Worm (Caenorhabditis elegans) whole organism, L4 larva: ENCODE data around the gene gpx-2.

ENCODE experiments used
- F37D6.2 ChIP-seq: sonication (generic microtip); optimal IDR thresholded peaks from 2 replicates; lab custom pipeline; 2016; ENCODE audit warnings: mild to moderate bottlenecking, missing genetic modification characterization, missing compliant biosample characterization
- R02D3.7 ChIP-seq: fragments of 150-350 bp; sonication (generic microtip); optimal IDR thresholded peaks from 3 replicates; lab custom pipeline; 2014; ENCODE audit warnings: missing biosample characterization, missing genetic modification characterization
- T26A8.4 ChIP-seq: fragments of 200-800 bp; sonication (Bioruptor generic); IDR thresholded peaks from 2 replicates; pipeline ENCODE4 v1.3.6; 2022; ENCODE audit warnings: missing genetic modification characterization, missing compliant biosample characterization
- Y5F2A.4 ChIP-seq: fragments of 200-800 bp; sonication (Bioruptor generic); optimal IDR thresholded peaks from 2 replicates; lab custom pipeline; 2018; ENCODE audit warnings: mild to moderate bottlenecking, missing genetic modification characterization, missing compliant biosample characterization
- Y75B8A.6 ChIP-seq: fragments of 200-800 bp; sonication (Bioruptor generic); IDR thresholded peaks from 2 replicates; pipeline ENCODE4 v1.3.6; 2022; ENCODE audit warnings: missing genetic modification reagents, missing genetic modification characterization, missing compliant biosample characterization
- aha-1 ChIP-seq: fragments of 150-350 bp; peaks from one replicate; lab custom pipeline; 2014; ENCODE audit warnings: missing biosample characterization, missing genetic modification characterization
- arid-1 ChIP-seq: fragments of 200-800 bp; sonication (Bioruptor generic); conservative IDR thresholded peaks from 2 replicates; pipeline ENCODE4 v1.3.6; 2022; ENCODE audit warnings: missing genetic modification reagents, missing genetic modification characterization, missing compliant biosample characterization
- attf-4 ChIP-seq: sonication (generic microtip); optimal IDR thresholded peaks from 3 replicates; lab custom pipeline; 2017; ENCODE audit warnings: missing biosample characterization, missing genetic modification characterization
- ceh-44 ChIP-seq: fragments of 200-800 bp; sonication (Bioruptor generic); IDR thresholded peaks from 2 replicates; pipeline ENCODE4 v1.3.6; 2022; ENCODE audit warnings: missing genetic modification reagents, missing genetic modification characterization, missing compliant biosample characterization
- ctbp-1 ChIP-seq: fragments of 200-800 bp; sonication (Bioruptor generic); IDR thresholded peaks from 2 replicates; pipeline ENCODE4 v1.3.6; 2022; ENCODE audit warnings: missing genetic modification reagents, missing genetic modification characterization, missing compliant biosample characterization
- daf-19 ChIP-seq: fragments of 200-800 bp; sonication (Bioruptor generic); conservative IDR thresholded peaks from 2 replicates; pipeline ENCODE4 v1.3.6; 2022; ENCODE audit warnings: missing genetic modification characterization, missing compliant biosample characterization
- daf-8 ChIP-seq: fragments of 200-800 bp; sonication (Bioruptor generic); IDR thresholded peaks from 2 replicates; pipeline ENCODE4 v1.3.6; 2022; ENCODE audit warnings: missing genetic modification characterization, missing compliant biosample characterization
- dmd-6 ChIP-seq: fragments of 200-800 bp; sonication (Bioruptor generic); IDR thresholded peaks from 2 replicates; pipeline ENCODE4 v1.3.6; 2022; ENCODE audit warnings: missing genetic modification reagents, missing genetic modification characterization, missing compliant biosample characterization
- dmd-8 ChIP-seq: fragments of 200-800 bp; sonication (Bioruptor generic); IDR thresholded peaks from 2 replicates; pipeline ENCODE4 v1.3.6; 2022; ENCODE audit warnings: missing genetic modification characterization, missing compliant biosample characterization
- dmd-9 ChIP-seq: fragments of 200-800 bp; sonication (Bioruptor generic); IDR thresholded peaks from 2 replicates; pipeline ENCODE4 v1.3.6; 2022; ENCODE audit warnings: missing genetic modification reagents, missing genetic modification characterization, missing compliant biosample characterization
- duxl-1 ChIP-seq: sonication (generic microtip); optimal IDR thresholded peaks from 2 replicates; lab custom pipeline; 2016; ENCODE audit warnings: mild to moderate bottlenecking, missing genetic modification characterization, moderate library complexity, missing compliant biosample characterization; ENCODE audit not compliant: poor library complexity
- dve-1 ChIP-seq: sonication (generic microtip); optimal IDR thresholded peaks from 2 replicates; lab custom pipeline; 2017; ENCODE audit warnings: antibody characterized with exemption, mild to moderate bottlenecking, missing genetic modification characterization, missing compliant biosample characterization; ENCODE audit not compliant: insufficient read depth
- egl-27 ChIP-seq: sonication (generic microtip); optimal IDR thresholded peaks from 3 replicates; lab custom pipeline; 2017; ENCODE audit warnings: missing biosample characterization, missing genetic modification reagents, missing genetic modification characterization
- egl-43 ChIP-seq: fragments of 200-800 bp; sonication (Bioruptor generic); IDR thresholded peaks from 2 replicates; pipeline ENCODE4 v1.3.6; 2022; ENCODE audit warnings: missing genetic modification reagents, missing genetic modification characterization, missing compliant biosample characterization
- fkh-10 ChIP-seq: fragments of 150-350 bp; optimal IDR thresholded peaks from 2 replicates; lab custom pipeline; 2014; ENCODE audit warnings: missing biosample characterization, missing genetic modification reagents, missing genetic modification characterization
- hlh-11 ChIP-seq: fragments of 200-800 bp; sonication (Bioruptor generic); optimal IDR thresholded peaks from 2 replicates; lab custom pipeline; 2018; ENCODE audit warnings: mild to moderate bottlenecking, missing genetic modification characterization, missing compliant biosample characterization
- lim-7 ChIP-seq: fragments of 200-800 bp; sonication (Bioruptor generic); IDR thresholded peaks from 2 replicates; pipeline ENCODE4 v1.3.6; 2022; ENCODE audit warnings: missing genetic modification characterization, missing compliant biosample characterization
- lin-1 ChIP-seq: fragments of 200-800 bp; sonication (Bioruptor generic); IDR thresholded peaks from 2 replicates; pipeline ENCODE4 v1.3.6; 2022; ENCODE audit warnings: missing genetic modification reagents, missing genetic modification characterization, missing compliant biosample characterization
- lin-15B ChIP-seq: fragments of 150-350 bp; sonication (generic microtip); optimal IDR thresholded peaks from 3 replicates; lab custom pipeline; 2014; ENCODE audit warnings: missing biosample characterization, missing genetic modification characterization
- lin-29 ChIP-seq: fragments of 200-800 bp; sonication (Bioruptor generic); IDR thresholded peaks from 2 replicates; pipeline ENCODE4 v1.3.6; 2022; ENCODE audit warnings: missing genetic modification reagents, missing genetic modification characterization, missing compliant biosample characterization
- lin-38 ChIP-seq: fragments of 200-800 bp; sonication (Bioruptor generic); IDR thresholded peaks from 2 replicates; pipeline ENCODE4 v1.3.6; 2022; ENCODE audit warnings: missing genetic modification reagents, missing genetic modification characterization, missing compliant biosample characterization
- mdl-1 ChIP-seq, 2 experiments: fragments of 150-350 bp in 1 of 2; sonication (generic microtip) in 1 of 2; optimal IDR thresholded peaks; 2 replicates each; lab custom pipeline; 2014 to 2017; ENCODE audit warnings: missing biosample characterization in 2 of 2, missing genetic modification characterization in 2 of 2
- mep-1 ChIP-seq: fragments of 150-350 bp; sonication (generic microtip); optimal IDR thresholded peaks from 3 replicates; lab custom pipeline; 2014; ENCODE audit warnings: missing biosample characterization, missing genetic modification characterization
- mes-2 ChIP-seq: sonication (generic microtip); optimal IDR thresholded peaks from 2 replicates; lab custom pipeline; 2016; ENCODE audit warnings: missing genotype, mild to moderate bottlenecking, missing genetic modification characterization, missing compliant biosample characterization; ENCODE audit not compliant: poor library complexity, severe bottlenecking
- mxl-3 ChIP-seq: fragments of 200-800 bp; sonication (Bioruptor generic); optimal IDR thresholded peaks from 2 replicates; lab custom pipeline; 2018; ENCODE audit warnings: mild to moderate bottlenecking, missing genetic modification characterization, missing compliant biosample characterization
- nhr-10 ChIP-seq: fragments of 150-350 bp; optimal IDR thresholded peaks from 2 replicates; lab custom pipeline; 2014; ENCODE audit warnings: missing biosample characterization, missing genetic modification characterization
- nhr-11 ChIP-seq: fragments of 150-350 bp; optimal IDR thresholded peaks from 2 replicates; lab custom pipeline; 2014; ENCODE audit warnings: missing biosample characterization, missing genetic modification characterization
- nhr-111 ChIP-seq: fragments of 200-800 bp; sonication (Bioruptor generic); optimal IDR thresholded peaks from 2 replicates; lab custom pipeline; 2018; ENCODE audit warnings: mild to moderate bottlenecking, missing genetic modification characterization, missing compliant biosample characterization
- nhr-42 ChIP-seq: fragments of 200-800 bp; sonication (Bioruptor generic); IDR thresholded peaks from 2 replicates; pipeline ENCODE4 v1.3.6; 2022; ENCODE audit warnings: missing genetic modification characterization, missing compliant biosample characterization
- nhr-48 ChIP-seq: sonication (generic microtip); optimal IDR thresholded peaks from 2 replicates; lab custom pipeline; 2016; ENCODE audit warnings: mild to moderate bottlenecking, missing genetic modification characterization, missing compliant biosample characterization
- nhr-6 ChIP-seq: fragments of 150-350 bp; optimal IDR thresholded peaks from 2 replicates; lab custom pipeline; 2014; ENCODE audit warnings: missing biosample characterization, missing genetic modification characterization
- nhr-77 ChIP-seq: fragments of 150-350 bp; optimal IDR thresholded peaks from 2 replicates; lab custom pipeline; 2014; ENCODE audit warnings: missing biosample characterization, missing genetic modification characterization
- pqm-1 ChIP-seq: sonication (generic microtip); optimal IDR thresholded peaks from 2 replicates; lab custom pipeline; 2017; ENCODE audit warnings: missing biosample characterization, missing genetic modification characterization
- rbr-2 ChIP-seq: sonication (generic microtip); optimal IDR thresholded peaks from 2 replicates; lab custom pipeline; 2016; ENCODE audit warnings: missing genotype, missing genetic modification characterization, missing compliant biosample characterization
- saeg-2 ChIP-seq: fragments of 200-800 bp; sonication (Bioruptor generic); IDR thresholded peaks from 2 replicates; pipeline ENCODE4 v1.3.6; 2022; ENCODE audit warnings: missing genetic modification reagents, missing genetic modification characterization, missing compliant biosample characterization
- snpc-1.2 ChIP-seq: fragments of 200-800 bp; sonication (Bioruptor generic); IDR thresholded peaks from 2 replicates; pipeline ENCODE4 v1.3.6; 2022; ENCODE audit warnings: missing genetic modification reagents, missing genetic modification characterization, missing compliant biosample characterization
- spr-1 ChIP-seq: sonication (generic microtip); optimal IDR thresholded peaks from 2 replicates; lab custom pipeline; 2016; ENCODE audit warnings: mild to moderate bottlenecking, missing genetic modification characterization, missing compliant biosample characterization
- spr-3 ChIP-seq: fragments of 200-800 bp; sonication (Bioruptor generic); optimal IDR thresholded peaks from 2 replicates; lab custom pipeline; 2018; ENCODE audit warnings: mild to moderate bottlenecking, missing genetic modification characterization, missing compliant biosample characterization
- unc-62 ChIP-seq, 3 experiments: fragments of 150-350 bp in 1 of 3; sonication (generic microtip); optimal IDR thresholded peaks in 2 of 3; peaks in 1 of 3; 1 replicate in 1 of 3; 2 replicates in 2 of 3; lab custom pipeline; 2014 to 2017; ENCODE audit warnings: missing biosample characterization in 3 of 3, missing genetic modification characterization in 3 of 3, missing genetic modification reagents in 3 of 3, missing genotype in 1 of 3
- zag-1 ChIP-seq: fragments of 150-350 bp; optimal IDR thresholded peaks from 2 replicates; lab custom pipeline; 2014; ENCODE audit warnings: missing biosample characterization, missing genetic modification characterization
- zfp-2 ChIP-seq: sonication (generic microtip); optimal IDR thresholded peaks from 2 replicates; lab custom pipeline; 2016; ENCODE audit warnings: mild to moderate bottlenecking, missing genetic modification characterization, missing compliant biosample characterization
- zfp-3 ChIP-seq: fragments of 200-800 bp; sonication (Bioruptor generic); conservative IDR thresholded peaks from 2 replicates; pipeline ENCODE4 v1.3.6; 2022; ENCODE audit warnings: missing genetic modification reagents, missing genetic modification characterization, missing compliant biosample characterization
- zip-11 ChIP-seq: fragments of 200-800 bp; sonication (Bioruptor generic); IDR thresholded peaks from 2 replicates; pipeline ENCODE4 v1.3.6; 2022; ENCODE audit warnings: missing genetic modification characterization, missing compliant biosample characterization
- zip-2 ChIP-seq: fragments of 150-350 bp; optimal IDR thresholded peaks from 2 replicates; lab custom pipeline; 2014; ENCODE audit warnings: missing biosample characterization, missing genetic modification characterization
- ztf-7 ChIP-seq: fragments of 150-350 bp; optimal IDR thresholded peaks from 2 replicates; lab custom pipeline; 2014; ENCODE audit warnings: missing biosample characterization, missing genetic modification characterization

The gpx-2 gene

ce11 chrII:14822419-14822818 is 44.1 kb upstream of the gpx-2 start (continued):
- TF ChIP-seq hlh-11 (tag; lab: Kevin White, UChicago) (peak; percentile 88), zfp-2 (tag; lab: Kevin White, UChicago) (no peak), fkh-10 (GFP tag; lab: Kevin White, UChicago) (no peak), nhr-42 (GFP tag; lab: Robert Waterston, UW) (peak; percentile 79), nhr-48 (tag; lab: Kevin White, UChicago) (peak; percentile 64), mxl-3 (GFP tag; lab: Kevin White, UChicago) (peak; percentile 82), dve-1 (tag; lab: Kevin White, UChicago) (peak; percentile 88), ctbp-1 (GFP tag; lab: Robert Waterston, UW) (no peak), egl-27 (tag; lab: Kevin White, UChicago) (no peak), spr-3 (GFP tag; lab: Kevin White, UChicago) (no peak), Y5F2A.4 (GFP tag; lab: Kevin White, UChicago) (no peak), daf-19 (GFP tag; lab: Robert Waterston, UW) (no peak), daf-8 (GFP tag; lab: Robert Waterston, UW) (no peak), nhr-6 (tag; lab: Kevin White, UChicago) (peak; percentile 39), unc-62 (GFP tag; optimal IDR thresholded peaks at IDR 0.05 in 1 of 2; lab: Kevin White, UChicago) (no peak), unc-62 (tag; optimal IDR thresholded peaks at IDR 0.05; lab: Kevin White, UChicago) (no peak), attf-4 (tag; lab: Kevin White, UChicago) (no peak), zag-1 (tag; lab: Kevin White, UChicago) (no peak)

- no peak for TF ChIP-seq ztf-7 (tag; lab: Kevin White, UChicago)
- no peak for TF ChIP-seq aha-1 (tag; lab: Kevin White, UChicago)
- no peak for TF ChIP-seq R02D3.7 (tag; lab: Kevin White, UChicago)
- no peak for TF ChIP-seq daf-19 (GFP tag; lab: Robert Waterston, UW)
- no peak for TF ChIP-seq pqm-1
- TF ChIP-seq dmd-8 (GFP tag; lab: Robert Waterston, UW): no peak
- TF ChIP-seq mdl-1 (tag; optimal IDR thresholded peaks at IDR 0.05; lab: Kevin White, UChicago): peak in 1 of 2 experiments; percentile 36
- no peak for TF ChIP-seq lim-7 (GFP tag; lab: Robert Waterston, UW)
- TF ChIP-seq zip-2: no peak
- TF ChIP-seq lin-1: no peak
- no peak for TF ChIP-seq T26A8.4
- TF ChIP-seq mep-1 (tag; lab: Kevin White, UChicago): no peak
- no peak for TF ChIP-seq saeg-2
- TF ChIP-seq spr-1: no peak
- TF ChIP-seq mes-2 (tag; lab: Kevin White, UChicago): no peak
- no peak for TF ChIP-seq nhr-111 (GFP tag; lab: Kevin White, UChicago)
- no peak for TF ChIP-seq lin-29 (GFP tag; lab: Robert Waterston, UW)
- no peak for TF ChIP-seq lin-38
- TF ChIP-seq duxl-1 (tag; lab: Kevin White, UChicago): no peak
- TF ChIP-seq nhr-11 (tag; lab: Kevin White, UChicago): no peak
- TF ChIP-seq dmd-9 (GFP tag; lab: Robert Waterston, UW): no peak
- TF ChIP-seq nhr-77 (tag; lab: Kevin White, UChicago): no peak
- TF ChIP-seq dmd-6 (GFP tag; lab: Robert Waterston, UW): peak; percentile 51
- TF ChIP-seq Y5F2A.4 (GFP tag; lab: Kevin White, UChicago): no peak
- TF ChIP-seq rbr-2 (tag; lab: Kevin White, UChicago): no peak
- peak; percentile 55 for TF ChIP-seq mxl-3 (GFP tag; lab: Kevin White, UChicago)
- peak; percentile 6 for TF ChIP-seq nhr-10 (tag; lab: Kevin White, UChicago)
- TF ChIP-seq nhr-48 (tag; lab: Kevin White, UChicago): peak; percentile 38
- no peak for TF ChIP-seq zip-11 (GFP tag; lab: Robert Waterston, UW)
- TF ChIP-seq F37D6.2 (tag; lab: Kevin White, UChicago): no peak
- TF ChIP-seq zfp-3 (GFP tag; lab: Robert Waterston, UW): no peak
- no peak for TF ChIP-seq ceh-44 (GFP tag; lab: Robert Waterston, UW)
- TF ChIP-seq dve-1 (tag; lab: Kevin White, UChicago): no peak
- no peak for TF ChIP-seq egl-43 (GFP tag; lab: Robert Waterston, UW)
- TF ChIP-seq Y75B8A.6 (GFP tag; lab: Robert Waterston, UW): no peak
- no peak for TF ChIP-seq snpc-1.2 (GFP tag; lab: Robert Waterston, UW)
- no peak for TF ChIP-seq lin-15B (tag; lab: Kevin White, UChicago)
- no peak for TF ChIP-seq arid-1 (GFP tag; lab: Robert Waterston, UW)
Measured at ce11 chrII:14825413-14825812, 41.2 kb upstream of the gpx-2 start.
